Worm (Caenorhabditis elegans) whole organism, young adult: Measurements from ENCODE around the gene nlp-80.

ENCODE experiments used
- Y56A3A.18 ChIP-seq: fragments of 200-800 bp; sonication (Bioruptor generic); IDR thresholded peaks from 2 replicates; pipeline ENCODE4 v1.3.6; 2022; ENCODE audit warnings: missing genetic modification reagents, missing genetic modification characterization, missing compliant biosample characterization
- cebp-2 ChIP-seq: fragments of 200-800 bp; sonication (Bioruptor generic); IDR thresholded peaks from 2 replicates; pipeline ENCODE4 v1.3.6; 2022; ENCODE audit warnings: missing genetic modification characterization, missing compliant biosample characterization

- TF ChIP-seq Y56A3A.18 (GFP tag; lab: Robert Waterston, UW) (no peak), cebp-2 (GFP tag; lab: Robert Waterston, UW) (no peak)
These were observed 5.0 kb upstream of the nlp-80 start for ce11 chrV:11070388-11070787.
